Worm (Caenorhabditis elegans) whole organism, young adult: Measurements from ENCODE around the gene mig-13.

Source experiments
- B0019.2 ChIP-seq: fragments of 200-800 bp; sonication (Bioruptor generic); conservative IDR thresholded peaks from 2 replicates; pipeline ENCODE4 v1.3.6; 2022; ENCODE audit warnings: missing genetic modification reagents, missing genetic modification characterization, missing compliant biosample characterization
- F10E7.11 ChIP-seq: sonication (generic microtip); optimal IDR thresholded peaks from 2 replicates; lab custom pipeline; 2017; ENCODE audit warnings: mild to moderate bottlenecking, missing genetic modification characterization, moderate library complexity, missing compliant biosample characterization
- F22D6.2 ChIP-seq: sonication (generic microtip); optimal IDR thresholded peaks from 2 replicates; lab custom pipeline; 2016; ENCODE audit warnings: mild to moderate bottlenecking, missing genetic modification characterization, missing compliant biosample characterization
- F33H1.4 ChIP-seq: fragments of 200-800 bp; sonication (Bioruptor generic); IDR thresholded peaks from 2 replicates; pipeline ENCODE4 v1.3.6; 2022; ENCODE audit warnings: missing genetic modification reagents, missing genetic modification characterization, missing compliant biosample characterization
- F39B2.1 ChIP-seq: fragments of 200-800 bp; sonication (Bioruptor generic); IDR thresholded peaks from 2 replicates; pipeline ENCODE4 v1.3.6; 2022; ENCODE audit warnings: missing genetic modification reagents, missing genetic modification characterization, missing compliant biosample characterization
- Y79H2A.3 ChIP-seq: fragments of 200-800 bp; sonication (Bioruptor generic); conservative IDR thresholded peaks from 2 replicates; pipeline ENCODE4 v1.3.6; 2022; ENCODE audit warnings: missing genetic modification reagents, missing genetic modification characterization, missing compliant biosample characterization
- Y95B8A.8 ChIP-seq: fragments of 200-800 bp; sonication (Bioruptor generic); IDR thresholded peaks from 2 replicates; pipeline ENCODE4 v1.3.6; 2022; ENCODE audit warnings: missing genetic modification reagents, missing genetic modification characterization, missing compliant biosample characterization
- aptf-3 ChIP-seq: fragments of 200-800 bp; sonication (Bioruptor generic); IDR thresholded peaks from 2 replicates; pipeline ENCODE4 v1.3.6; 2022; ENCODE audit warnings: missing genetic modification characterization, missing compliant biosample characterization
- attf-6 ChIP-seq: fragments of 200-800 bp; sonication (Bioruptor generic); IDR thresholded peaks from 2 replicates; pipeline ENCODE4 v1.3.6; 2022; ENCODE audit warnings: missing genetic modification reagents, missing genetic modification characterization, missing compliant biosample characterization
- ccch-3 ChIP-seq: fragments of 200-800 bp; sonication (Bioruptor generic); optimal IDR thresholded peaks from 2 replicates; lab custom pipeline; 2018; ENCODE audit warnings: mild to moderate bottlenecking, missing genetic modification characterization, missing compliant biosample characterization
- ceh-91 ChIP-seq: fragments of 200-800 bp; sonication (Bioruptor generic); IDR thresholded peaks from 2 replicates; pipeline ENCODE4 v1.3.6; 2022; ENCODE audit warnings: missing genetic modification reagents, missing genetic modification characterization, missing compliant biosample characterization
- chd-7 ChIP-seq: sonication (generic microtip); optimal IDR thresholded peaks from 2 replicates; lab custom pipeline; 2016; ENCODE audit warnings: mild to moderate bottlenecking, missing genetic modification characterization, moderate library complexity, missing compliant biosample characterization
- dpff-1 ChIP-seq: sonication (generic microtip); optimal IDR thresholded peaks from 2 replicates; lab custom pipeline; 2017; ENCODE audit warnings: mild to moderate bottlenecking, missing genetic modification characterization, missing compliant biosample characterization
- dpl-1 ChIP-seq: fragments of 150-350 bp; optimal IDR thresholded peaks from 2 replicates; lab custom pipeline; 2014; ENCODE audit warnings: missing biosample characterization, missing genetic modification reagents, missing genetic modification characterization
- ekl-4 ChIP-seq: fragments of 200-800 bp; sonication (Bioruptor generic); IDR thresholded peaks from 2 replicates; pipeline ENCODE4 v1.3.6; 2022; ENCODE audit warnings: missing genetic modification reagents, missing genetic modification characterization, missing compliant biosample characterization
- ets-4 ChIP-seq: fragments of 200-800 bp; sonication (Bioruptor generic); optimal IDR thresholded peaks from 2 replicates; lab custom pipeline; 2018; ENCODE audit warnings: mild to moderate bottlenecking, missing genetic modification characterization, missing compliant biosample characterization
- hmg-20 ChIP-seq: fragments of 200-800 bp; sonication (Bioruptor generic); IDR thresholded peaks from 2 replicates; pipeline ENCODE4 v1.3.6; 2022; ENCODE audit warnings: missing genetic modification reagents, missing genetic modification characterization, missing compliant biosample characterization
- let-607 ChIP-seq, 2 experiments: fragments of 200-800 bp in 1 of 2; sonication (Bioruptor generic) in 1 of 2; sonication (generic microtip) in 1 of 2; optimal IDR thresholded peaks; 2 replicates each; lab custom pipeline; 2016 to 2018; ENCODE audit warnings: mild to moderate bottlenecking in 2 of 2, missing compliant biosample characterization in 2 of 2, missing genetic modification characterization in 2 of 2, moderate library complexity in 2 of 2, missing genotype in 1 of 2
- lin-26 ChIP-seq: fragments of 200-800 bp; sonication (Bioruptor generic); IDR thresholded peaks from 2 replicates; pipeline ENCODE4 v1.3.6; 2022; ENCODE audit warnings: missing genetic modification reagents, missing genetic modification characterization, missing compliant biosample characterization
- lsl-1 ChIP-seq: fragments of 200-800 bp; sonication (Bioruptor generic); optimal IDR thresholded peaks from 2 replicates; lab custom pipeline; 2018; ENCODE audit warnings: mild to moderate bottlenecking, missing genetic modification characterization, moderate library complexity, missing compliant biosample characterization
- lsy-27 ChIP-seq: sonication (generic microtip); optimal IDR thresholded peaks from 2 replicates; lab custom pipeline; 2017; ENCODE audit warnings: missing genetic modification characterization, mild to moderate bottlenecking, missing compliant biosample characterization, antibody characterized with exemption, missing genotype, borderline replicate concordance; ENCODE audit not compliant: insufficient read depth
- madf-8 ChIP-seq: fragments of 200-800 bp; sonication (Bioruptor generic); conservative IDR thresholded peaks from 2 replicates; pipeline ENCODE4 v1.3.6; 2022; ENCODE audit warnings: missing genetic modification reagents, missing genetic modification characterization, missing compliant biosample characterization
- mcd-1 ChIP-seq: fragments of 200-800 bp; sonication (Bioruptor generic); IDR thresholded peaks from 2 replicates; pipeline ENCODE4 v1.3.6; 2022; ENCODE audit warnings: missing genetic modification reagents, missing genetic modification characterization, missing compliant biosample characterization
- nhr-120 ChIP-seq: fragments of 200-800 bp; sonication (Bioruptor generic); IDR thresholded peaks from 2 replicates; pipeline ENCODE4 v1.3.6; 2022; ENCODE audit warnings: missing genetic modification characterization, missing compliant biosample characterization
- nhr-80 ChIP-seq: sonication (generic microtip); optimal IDR thresholded peaks from 2 replicates; lab custom pipeline; 2016; ENCODE audit warnings: missing genetic modification characterization, missing compliant biosample characterization
- rec-8 ChIP-seq, 2 experiments: sonication (generic microtip); optimal IDR thresholded peaks; 2 replicates each; lab custom pipeline; 2016; ENCODE audit warnings: mild to moderate bottlenecking in 2 of 2, missing genetic modification characterization in 2 of 2, missing genetic modification reagents in 2 of 2, missing genotype in 2 of 2, missing biosample characterization in 1 of 2, missing compliant biosample characterization in 1 of 2, moderate library complexity in 1 of 2
- tbp1 ChIP-seq: fragments of 200-800 bp; sonication (Bioruptor generic); optimal IDR thresholded peaks from 2 replicates; lab custom pipeline; 2018; ENCODE audit warnings: mild to moderate bottlenecking, missing genetic modification characterization, missing compliant biosample characterization
- tlf-1 ChIP-seq: fragments of 200-800 bp; sonication (Bioruptor generic); optimal IDR thresholded peaks from 2 replicates; lab custom pipeline; 2018; ENCODE audit warnings: mild to moderate bottlenecking, missing genetic modification characterization, missing compliant biosample characterization
- unc-130 ChIP-seq: sonication (generic microtip); optimal IDR thresholded peaks from 2 replicates; lab custom pipeline; 2016; ENCODE audit warnings: missing genetic modification reagents, missing genetic modification characterization, missing compliant biosample characterization
- zfh-2 ChIP-seq: fragments of 200-800 bp; sonication (Bioruptor generic); conservative IDR thresholded peaks from 2 replicates; pipeline ENCODE4 v1.3.6; 2022; ENCODE audit warnings: missing genetic modification reagents, missing genetic modification characterization, missing compliant biosample characterization
- zim-3 ChIP-seq: sonication (generic microtip); optimal IDR thresholded peaks from 2 replicates; lab custom pipeline; 2017; ENCODE audit warnings: mild to moderate bottlenecking, missing genetic modification characterization, moderate library complexity, missing compliant biosample characterization
- ztf-3 ChIP-seq: fragments of 200-800 bp; sonication (Bioruptor generic); optimal IDR thresholded peaks from 2 replicates; lab custom pipeline; 2018; ENCODE audit warnings: mild to moderate bottlenecking, missing genetic modification characterization, missing compliant biosample characterization

The mig-13 gene

ce11 chrX:4800078-4800621, at the start of gene mig-13:
mig-13 (minus strand) TSS chrX:4800128.
- TF ChIP-seq dpl-1 (GFP tag; lab: Kevin White, UChicago) (no peak), F33H1.4 (no peak), tbp1 (GFP tag; lab: Kevin White, UChicago) (no peak), Y95B8A.8 (no peak), unc-130 (no peak), tlf-1 (no peak), ztf-3 (GFP tag; lab: Kevin White, UChicago) (no peak), dpff-1 (tag; lab: Kevin White, UChicago) (no peak), ccch-3 (GFP tag; lab: Kevin White, UChicago) (no peak), lsy-27 (tag; lab: Kevin White, UChicago) (no peak), F39B2.1 (GFP tag; lab: Robert Waterston, UW) (no peak), ets-4 (GFP tag; lab: Kevin White, UChicago) (no peak), mcd-1 (GFP tag; lab: Robert Waterston, UW) (no peak), zfh-2 (GFP tag; lab: Robert Waterston, UW) (no peak), attf-6 (no peak), lin-26 (GFP tag; lab: Robert Waterston, UW) (no peak), F10E7.11 (tag; lab: Kevin White, UChicago) (no peak), Y79H2A.3 (GFP tag; lab: Robert Waterston, UW) (no peak)

ce11 chrX:4844765-4845164, 44.8 kb upstream of the mig-13 start:
- TF ChIP-seq lsl-1 (no peak), hmg-20 (no peak), zim-3 (tag; lab: Kevin White, UChicago) (no peak)

DNA sequence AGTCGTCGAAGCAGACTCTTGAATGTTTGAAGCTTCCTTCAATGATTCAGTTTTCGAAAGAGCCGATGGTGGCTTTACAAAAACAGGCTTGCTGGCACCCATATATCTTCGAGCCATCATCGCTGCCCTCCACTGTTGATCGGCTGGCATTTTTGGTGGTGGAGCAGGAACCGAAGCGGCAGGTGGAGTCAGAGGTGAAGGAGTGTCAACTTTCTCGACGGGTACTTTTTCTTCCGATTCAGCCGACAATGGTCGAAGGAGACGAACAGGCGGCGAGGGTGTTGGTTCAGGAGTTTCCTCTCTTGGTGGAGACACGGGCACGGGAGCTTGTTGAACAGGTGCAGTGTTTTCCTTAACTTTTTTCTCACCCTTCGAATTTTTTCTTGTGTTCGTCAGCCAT, 42.4 kb upstream of the mig-13 start:
- 0 out of 2 replicates have a peak, but pooled peaks have one; percentile 63 for TF ChIP-seq nhr-120 (GFP tag; lab: Robert Waterston, UW)
- TF ChIP-seq zfh-2 (GFP tag; lab: Robert Waterston, UW) = peak; percentile 65; the same call in 1 of the 2 replicates
- no peak for TF ChIP-seq F10E7.11 (tag; lab: Kevin White, UChicago)

DNA sequence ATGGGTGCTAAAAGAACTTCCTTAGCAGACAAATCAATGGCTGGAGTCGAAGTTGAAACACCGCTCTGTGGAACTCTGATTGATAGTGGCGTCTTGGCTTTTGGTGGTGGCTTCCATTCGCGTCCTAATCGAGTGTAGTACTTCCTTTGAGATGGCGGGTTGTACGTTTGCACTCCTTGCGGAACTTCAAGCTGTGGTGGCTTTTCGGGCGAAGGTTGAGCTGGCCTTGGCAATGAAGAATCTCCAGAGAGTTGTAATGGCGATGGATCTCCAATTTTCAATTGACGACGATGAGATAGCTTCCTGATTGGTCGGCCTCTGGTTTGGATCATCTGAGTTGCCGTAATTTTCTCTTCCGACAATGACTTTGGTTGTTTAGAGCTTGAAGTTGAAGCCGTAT, 40.7 kb upstream of the mig-13 start:
- TF ChIP-seq ekl-4 (GFP tag; lab: Robert Waterston, UW) (no peak), nhr-80 (tag; lab: Kevin White, UChicago) (no peak), chd-7 (no peak), F22D6.2 (tag; lab: Kevin White, UChicago) (no peak), Y95B8A.8 (no peak), let-607 (tag; optimal IDR thresholded peaks at IDR 0.05; lab: Kevin White, UChicago) (no peak), B0019.2 (no peak), aptf-3 (GFP tag; lab: Robert Waterston, UW) (no peak), ceh-91 (no peak)

DNA sequence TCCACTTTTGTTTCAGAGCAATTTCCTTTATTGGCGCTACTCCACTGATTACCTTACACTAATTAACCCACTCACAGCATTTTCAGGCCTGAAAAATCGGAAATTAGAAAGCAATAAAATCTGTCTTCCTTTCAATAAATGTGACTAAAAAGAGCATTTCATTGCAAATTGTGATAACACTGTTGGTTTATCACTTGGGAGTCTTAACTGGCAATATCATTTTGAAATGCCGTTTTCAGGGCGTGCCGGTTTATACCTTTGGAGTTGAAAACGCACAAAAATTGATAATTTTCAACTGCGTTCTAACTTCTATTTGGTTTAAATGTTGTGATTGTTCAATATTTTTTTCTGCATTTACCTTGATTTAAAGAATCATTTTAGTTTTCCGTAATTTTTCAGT, 22.3 kb upstream of the mig-13 start, which contains the start of gene R08E3.1:
Gene R08E3.1 (plus strand): TSS at position 386 of the 400 bp plus-strand sequence.
- no peak for TF ChIP-seq madf-8 (GFP tag; lab: Robert Waterston, UW)
- TF ChIP-seq tbp1 (GFP tag; lab: Kevin White, UChicago) = no peak
- TF ChIP-seq rec-8 (tag; optimal IDR thresholded peaks at IDR 0.05; lab: Kevin White, UChicago) = no peak
- peak; percentile 3 for TF ChIP-seq ets-4 (GFP tag; lab: Kevin White, UChicago)
- TF ChIP-seq nhr-80 (tag; lab: Kevin White, UChicago) = peak; percentile 75
- no peak for TF ChIP-seq Y95B8A.8
- TF ChIP-seq mcd-1 (GFP tag; lab: Robert Waterston, UW) = no peak
- TF ChIP-seq B0019.2 = no peak
- TF ChIP-seq Y79H2A.3 (GFP tag; lab: Robert Waterston, UW) = no peak
